Fruit fly (Drosophila melanogaster) whole organism, prepupa: ENCODE data around the gene Bdp1.
A peak's percentile ranks its signal among the peaks of the same experiment; 100 is the strongest.

Experiments
- Blimp-1 ChIP-seq: fragments of 200-800 bp; sonication (Bioruptor generic); optimal IDR thresholded peaks from 3 replicates; lab custom pipeline; 2017; ENCODE audit warnings: missing biosample characterization, missing genetic modification characterization, mild to moderate bottlenecking, moderate library complexity, missing genetic modification reagents
- CG11762 ChIP-seq: fragments of 200-800 bp; sonication (Bioruptor generic); optimal IDR thresholded peaks from 3 replicates; lab custom pipeline; 2016; ENCODE audit warnings: missing biosample characterization, missing genetic modification characterization; ENCODE audit not compliant: insufficient read depth
- CG11902 ChIP-seq: fragments of 200-800 bp; sonication (Bioruptor generic); optimal IDR thresholded peaks from 3 replicates; lab custom pipeline; 2016; ENCODE audit warnings: missing biosample characterization, missing genetic modification characterization
- CG1621 ChIP-seq: fragments of 200-800 bp; sonication (Bioruptor generic); optimal IDR thresholded peaks from 3 replicates; lab custom pipeline; 2018; ENCODE audit warnings: missing biosample characterization, mild to moderate bottlenecking, missing genetic modification characterization
- CG16779 ChIP-seq: fragments of 200-800 bp; sonication (Bioruptor generic); optimal IDR thresholded peaks from 3 replicates; lab custom pipeline; 2017; ENCODE audit warnings: missing biosample characterization, mild to moderate bottlenecking, missing genetic modification characterization
- CG3032 ChIP-seq: fragments of 200-800 bp; optimal IDR thresholded peaks from 2 replicates; lab custom pipeline; 2019; ENCODE audit warnings: missing biosample characterization, mild to moderate bottlenecking, missing genetic modification characterization, moderate library complexity
- CG32006 ChIP-seq: fragments of 200-800 bp; sonication (Bioruptor generic); optimal IDR thresholded peaks from 3 replicates; lab custom pipeline; 2017; ENCODE audit warnings: missing biosample characterization, mild to moderate bottlenecking, missing genetic modification characterization
- CG34406 ChIP-seq: fragments of 200-800 bp; sonication (Bioruptor generic); optimal IDR thresholded peaks from 3 replicates; lab custom pipeline; 2016; ENCODE audit warnings: missing biosample characterization, missing genetic modification characterization
- CG3919 ChIP-seq: fragments of 200-800 bp; sonication (Bioruptor generic); optimal IDR thresholded peaks from 3 replicates; lab custom pipeline; 2016; ENCODE audit warnings: missing biosample characterization, missing genetic modification characterization
- CG4318 ChIP-seq: fragments of 200-800 bp; sonication (Bioruptor generic); optimal IDR thresholded peaks from 3 replicates; lab custom pipeline; 2017; ENCODE audit warnings: missing biosample characterization, mild to moderate bottlenecking, missing genetic modification characterization
- CG6163 ChIP-seq: fragments of 200-800 bp; sonication (Bioruptor generic); IDR thresholded peaks from 3 replicates; pipeline ENCODE4 v1.3.6; 2022; ENCODE audit warnings: missing biosample characterization, missing genetic modification characterization
- CG6808 ChIP-seq: fragments of 200-800 bp; sonication (Bioruptor generic); optimal IDR thresholded peaks from 3 replicates; lab custom pipeline; 2017; ENCODE audit warnings: missing biosample characterization, missing genetic modification characterization, mild to moderate bottlenecking, moderate library complexity, missing genetic modification reagents
- CG6854 ChIP-seq: fragments of 200-800 bp; sonication (Bioruptor generic); optimal IDR thresholded peaks from 2 replicates; lab custom pipeline; 2017; ENCODE audit warnings: missing biosample characterization, mild to moderate bottlenecking, missing genetic modification characterization
- CG8119 ChIP-seq: fragments of 200-800 bp; sonication (Bioruptor generic); IDR thresholded peaks from 3 replicates; pipeline ENCODE4 v1.3.6; 2022; ENCODE audit warnings: missing biosample characterization, missing genetic modification characterization
- CG8632 ChIP-seq: fragments of 200-800 bp; sonication (Bioruptor generic); optimal IDR thresholded peaks from 3 replicates; lab custom pipeline; 2016; ENCODE audit warnings: missing biosample characterization, missing genetic modification characterization
- CG9139 ChIP-seq: fragments of 200-800 bp; sonication (Bioruptor generic); optimal IDR thresholded peaks from 3 replicates; lab custom pipeline; 2017; ENCODE audit warnings: missing biosample characterization, mild to moderate bottlenecking, missing genetic modification characterization
- Eip78C ChIP-seq: fragments of 200-800 bp; sonication (Bioruptor generic); peaks from one replicate; lab custom pipeline; 2016; ENCODE audit warnings: missing biosample characterization, missing genetic modification characterization
- Ets21C ChIP-seq: fragments of 200-800 bp; sonication (Bioruptor generic); optimal IDR thresholded peaks from 3 replicates; lab custom pipeline; 2016; ENCODE audit warnings: missing biosample characterization, missing genetic modification characterization
- Ets96B ChIP-seq: fragments of 200-800 bp; optimal IDR thresholded peaks from 2 replicates; lab custom pipeline; 2019; ENCODE audit warnings: missing biosample characterization, mild to moderate bottlenecking, missing genetic modification characterization, moderate library complexity
- Gug ChIP-seq: fragments of 200-800 bp; sonication (Bioruptor generic); IDR thresholded peaks from 2 replicates; pipeline ENCODE4 v1.3.6; 2022; ENCODE audit warnings: missing biosample characterization, missing genetic modification characterization
- Hr38 ChIP-seq: sonication (Bioruptor generic); optimal IDR thresholded peaks from 2 replicates; lab custom pipeline; 2016; ENCODE audit warnings: missing biosample characterization, missing genetic modification characterization
- Hr39 ChIP-seq: fragments of 200-800 bp; sonication (Bioruptor generic); optimal IDR thresholded peaks from 2 replicates; lab custom pipeline; 2016; ENCODE audit warnings: missing biosample characterization, missing genetic modification characterization
- Hr4 ChIP-seq: fragments of 200-800 bp; sonication (Bioruptor generic); optimal IDR thresholded peaks from 3 replicates; lab custom pipeline; 2016; ENCODE audit warnings: missing biosample characterization, missing genetic modification characterization
- Lpt ChIP-seq: fragments of 200-800 bp; sonication (Bioruptor generic); optimal IDR thresholded peaks from 3 replicates; lab custom pipeline; 2016; ENCODE audit warnings: missing biosample characterization, missing genetic modification characterization
- Met ChIP-seq: fragments of 200-800 bp; sonication (Bioruptor generic); optimal IDR thresholded peaks from 3 replicates; lab custom pipeline; 2016; ENCODE audit warnings: missing biosample characterization, missing genetic modification characterization
- OdsH ChIP-seq: fragments of 200-800 bp; sonication (Bioruptor generic); optimal IDR thresholded peaks from 3 replicates; lab custom pipeline; 2016; ENCODE audit warnings: missing biosample characterization, missing genetic modification characterization
- Sox102F ChIP-seq: fragments of 200-800 bp; sonication (Bioruptor generic); optimal IDR thresholded peaks from 2 replicates; lab custom pipeline; 2016; ENCODE audit warnings: missing biosample characterization, mild to moderate bottlenecking, missing genetic modification characterization
- Sox14 ChIP-seq: fragments of 200-800 bp; sonication (Bioruptor generic); optimal IDR thresholded peaks from 3 replicates; lab custom pipeline; 2016; ENCODE audit warnings: missing biosample characterization, missing genetic modification characterization
- Sox15 ChIP-seq: fragments of 200-800 bp; sonication (Bioruptor generic); optimal IDR thresholded peaks from 3 replicates; lab custom pipeline; 2016; ENCODE audit warnings: missing biosample characterization, missing genetic modification characterization
- achi ChIP-seq: fragments of 200-800 bp; sonication (Bioruptor generic); optimal IDR thresholded peaks from 3 replicates; lab custom pipeline; 2016; ENCODE audit warnings: missing biosample characterization, missing genetic modification characterization
- cyc ChIP-seq: fragments of 200-800 bp; sonication (Bioruptor generic); optimal IDR thresholded peaks from 3 replicates; lab custom pipeline; 2016; ENCODE audit warnings: missing biosample characterization, missing genetic modification characterization
- eg ChIP-seq: fragments of 200-800 bp; sonication (Bioruptor generic); IDR thresholded peaks from 3 replicates; pipeline ENCODE4 v1.3.6; 2022; ENCODE audit warnings: missing biosample characterization, missing genetic modification characterization
- esn ChIP-seq: fragments of 200-800 bp; sonication (Bioruptor generic); optimal IDR thresholded peaks from 2 replicates; lab custom pipeline; 2016; ENCODE audit warnings: missing biosample characterization, mild to moderate bottlenecking, missing genetic modification characterization, moderate library complexity
- fd59A ChIP-seq: fragments of 200-800 bp; sonication (Bioruptor generic); optimal IDR thresholded peaks from 2 replicates; lab custom pipeline; 2017; ENCODE audit warnings: missing biosample characterization, mild to moderate bottlenecking, missing genetic modification characterization, missing genetic modification reagents
- fkh ChIP-seq: fragments of 200-800 bp; sonication (Bioruptor generic); optimal IDR thresholded peaks from 3 replicates; lab custom pipeline; 2017; ENCODE audit warnings: missing biosample characterization, mild to moderate bottlenecking, missing genetic modification characterization, moderate library complexity
- pdm3 ChIP-seq: fragments of 200-800 bp; sonication (Bioruptor generic); optimal IDR thresholded peaks from 3 replicates; lab custom pipeline; 2016; ENCODE audit warnings: missing biosample characterization, missing genetic modification characterization
- ss ChIP-seq, 2 experiments: fragments of 200-800 bp; sonication (Bioruptor generic); optimal IDR thresholded peaks; 2 replicates in 1 of 2; 3 replicates in 1 of 2; lab custom pipeline; 2017 to 2018; ENCODE audit warnings: mild to moderate bottlenecking in 2 of 2, missing biosample characterization in 2 of 2, missing genetic modification characterization in 2 of 2, moderate library complexity in 1 of 2
- svp ChIP-seq: fragments of 200-800 bp; sonication (Bioruptor generic); peaks from one replicate; lab custom pipeline; 2016; ENCODE audit warnings: missing biosample characterization, missing genetic modification characterization
- topi ChIP-seq: fragments of 200-800 bp; sonication (Bioruptor generic); optimal IDR thresholded peaks from 3 replicates; lab custom pipeline; 2016; ENCODE audit warnings: missing biosample characterization, missing genetic modification characterization

Bdp1 gene

dm6 chr2L:13398614-13399161, 25.0 kb upstream of the Bdp1 start, which contains the start of the genes CG10859 and CG7110 (continued):
- no peak for TF ChIP-seq CG6163
- no peak for TF ChIP-seq eg (GFP tag; lab: Robert Waterston, UW)
- no peak for TF ChIP-seq CG11902 (GFP tag; lab: Kevin White, UChicago)
- peak; percentile 19 for TF ChIP-seq OdsH (GFP tag; lab: Kevin White, UChicago)
- TF ChIP-seq CG16779 (tag; lab: Kevin White, UChicago): no peak
- no peak for TF ChIP-seq Hr4 (GFP tag; lab: Kevin White, UChicago)
- TF ChIP-seq CG3032 (tag; lab: Kevin White, UChicago): peak; percentile 12
- TF ChIP-seq fkh (GFP tag; lab: Kevin White, UChicago): no peak
- TF ChIP-seq CG11762 (GFP tag; lab: Kevin White, UChicago): no peak
- peak; percentile 27 for TF ChIP-seq topi (GFP tag; lab: Kevin White, UChicago)
- TF ChIP-seq Sox14 (GFP tag; lab: Kevin White, UChicago): no peak
- no peak for TF ChIP-seq svp
- no peak for TF ChIP-seq CG9139 (GFP tag; lab: Kevin White, UChicago)
- TF ChIP-seq fd59A (GFP tag; lab: Kevin White, UChicago): no peak
- TF ChIP-seq Ets21C (GFP tag; lab: Kevin White, UChicago): no peak
- TF ChIP-seq Lpt: no peak
- TF ChIP-seq CG6808: no peak
- TF ChIP-seq CG8632 (GFP tag; lab: Kevin White, UChicago): peak; percentile 3
- no peak for TF ChIP-seq CG8119
- TF ChIP-seq CG1621 (tag; lab: Kevin White, UChicago): no peak
- no peak for TF ChIP-seq Sox15 (GFP tag; lab: Kevin White, UChicago)
- peak; percentile 83 for TF ChIP-seq Eip78C
- TF ChIP-seq CG3919: peak; percentile 26
- TF ChIP-seq Hr38: no peak
- no peak for TF ChIP-seq Gug (GFP tag; lab: Robert Waterston, UW)
- TF ChIP-seq, all 60 proteins: peak for 14

DNA sequence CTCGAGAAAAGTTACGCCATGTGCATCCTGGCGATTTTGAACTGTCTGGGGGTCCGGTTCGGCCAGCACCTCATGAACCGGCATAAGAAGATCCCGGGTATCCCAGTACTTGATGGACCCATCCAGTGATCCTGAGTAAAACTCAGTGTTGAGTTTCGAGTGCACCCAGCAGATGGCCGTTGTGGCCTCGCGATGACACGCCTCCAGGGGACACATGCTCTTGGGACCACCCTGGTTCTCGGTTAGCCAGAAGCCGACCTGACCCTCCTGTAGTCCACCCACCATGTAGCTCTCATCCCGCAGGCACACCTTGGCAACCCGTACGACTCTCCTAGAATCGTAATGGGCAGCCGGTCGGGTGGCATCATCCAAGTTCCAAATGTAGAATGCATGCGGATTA, 23.7 kb upstream of the Bdp1 start:
- no peak for TF ChIP-seq CG32006 (GFP tag; lab: Kevin White, UChicago)
- TF ChIP-seq Hr39: no peak
- TF ChIP-seq CG8632 (GFP tag; lab: Kevin White, UChicago): no peak
- no peak for TF ChIP-seq ss (GFP tag; optimal IDR thresholded peaks at IDR 0.05; lab: Kevin White, UChicago)
- TF ChIP-seq CG16779 (tag; lab: Kevin White, UChicago): no peak
- TF ChIP-seq Lpt: no peak
- TF ChIP-seq CG11902 (GFP tag; lab: Kevin White, UChicago): no peak
- no peak for TF ChIP-seq Ets96B
- TF ChIP-seq CG34406 (GFP tag; lab: Kevin White, UChicago): no peak
- no peak for TF ChIP-seq cyc (GFP tag; lab: Kevin White, UChicago)
- TF ChIP-seq esn (GFP tag; lab: Kevin White, UChicago): no peak

- no peak for TF ChIP-seq CG34406 (GFP tag; lab: Kevin White, UChicago)
- no peak for TF ChIP-seq Met
- TF ChIP-seq CG6854 (GFP tag; lab: Kevin White, UChicago): no peak
- TF ChIP-seq pdm3 (GFP tag; lab: Kevin White, UChicago): no peak
- no peak for TF ChIP-seq achi
- no peak for TF ChIP-seq CG8119
- TF ChIP-seq CG4318 (GFP tag; lab: Kevin White, UChicago): no peak
- no peak for TF ChIP-seq CG8632 (GFP tag; lab: Kevin White, UChicago)
- TF ChIP-seq CG3919: no peak
- TF ChIP-seq Blimp-1 (GFP tag; lab: Kevin White, UChicago): no peak
- no peak for TF ChIP-seq CG6163
- TF ChIP-seq CG16779 (tag; lab: Kevin White, UChicago): no peak
- TF ChIP-seq CG11762 (GFP tag; lab: Kevin White, UChicago): no peak
- TF ChIP-seq Sox102F (GFP tag; lab: Kevin White, UChicago): no peak
- TF ChIP-seq Hr39: no peak
- TF ChIP-seq Lpt: no peak
Observed at dm6 chr2L:13396084-13396483, 22.4 kb upstream of the Bdp1 start, which contains the start of gene CG16957. CG16957 (minus strand) TSS chr2L:13396184.
